Fruit fly (Drosophila melanogaster) whole organism, wandering third instar larva: ENCODE results near the gene out.
A peak's percentile ranks its signal among the peaks of the same experiment; 100 is the strongest.

Source experiments
- Abd-B ChIP-seq: fragments of >200 bp; optimal IDR thresholded peaks from 2 replicates; lab custom pipeline; 2017; ENCODE audit warnings: missing biosample characterization, missing genetic modification characterization
- CG32264 ChIP-seq: fragments of 200-800 bp; sonication (Bioruptor generic); optimal IDR thresholded peaks from 2 replicates; lab custom pipeline; 2016; ENCODE audit warnings: missing biosample characterization, missing genetic modification characterization
- CG9705 ChIP-seq: fragments of 200-800 bp; sonication (Bioruptor generic); optimal IDR thresholded peaks from 2 replicates; lab custom pipeline; 2018; ENCODE audit warnings: missing biosample characterization, mild to moderate bottlenecking, missing genetic modification characterization
- CrebA ChIP-seq: fragments of 200-800 bp; sonication (Bioruptor generic); optimal IDR thresholded peaks from 2 replicates; lab custom pipeline; 2016; ENCODE audit warnings: missing biosample characterization, mild to moderate bottlenecking, missing genetic modification characterization, borderline replicate concordance
- Dfd ChIP-seq: fragments of >200 bp; optimal IDR thresholded peaks from 2 replicates; lab custom pipeline; 2017; ENCODE audit warnings: missing biosample characterization, missing genetic modification characterization
- Dif ChIP-seq: fragments of 200-275, 200-300 bp; sonication (Bioruptor generic); optimal IDR thresholded peaks from 2 replicates; lab custom pipeline; 2018; ENCODE audit warnings: missing biosample characterization, missing genetic modification characterization; ENCODE audit not compliant: partially characterized antibody
- GATAd ChIP-seq: sonication (Bioruptor generic); optimal IDR thresholded peaks from 2 replicates; lab custom pipeline; 2016; ENCODE audit warnings: missing biosample characterization, missing genetic modification characterization
- HLH106 ChIP-seq: fragments of 200-800 bp; optimal IDR thresholded peaks from 3 replicates; lab custom pipeline; 2019; ENCODE audit warnings: missing biosample characterization, mild to moderate bottlenecking, missing genetic modification characterization, moderate library complexity
- Hnf4 ChIP-seq: fragments of 200-800 bp; sonication (Bioruptor generic); optimal IDR thresholded peaks from 2 replicates; lab custom pipeline; 2016; ENCODE audit warnings: missing biosample characterization, mild to moderate bottlenecking, missing genetic modification characterization
- Hr78 ChIP-seq: fragments of >200 bp; optimal IDR thresholded peaks from 2 replicates; lab custom pipeline; 2017; ENCODE audit warnings: missing biosample characterization, missing genetic modification characterization
- Hr83 ChIP-seq: fragments of 200-300 bp; sonication (Bioruptor generic); optimal IDR thresholded peaks from 2 replicates; lab custom pipeline; 2016; ENCODE audit warnings: missing biosample characterization, mild to moderate bottlenecking, missing genetic modification characterization, moderate library complexity; ENCODE audit not compliant: poor library complexity, severe bottlenecking
- Jra ChIP-seq: sonication (Bioruptor generic); optimal IDR thresholded peaks from 2 replicates; lab custom pipeline; 2016; ENCODE audit warnings: missing biosample characterization, missing genetic modification characterization
- Mio ChIP-seq: sonication (Bioruptor generic); optimal IDR thresholded peaks from 2 replicates; lab custom pipeline; 2016; ENCODE audit warnings: missing biosample characterization, missing genetic modification characterization
- Myc ChIP-seq: fragments of >200 bp; optimal IDR thresholded peaks from 2 replicates; lab custom pipeline; 2017
- N ChIP-seq: fragments of >200 bp; optimal IDR thresholded peaks from 2 replicates; lab custom pipeline; 2018; ENCODE audit warnings: missing biosample characterization, missing external identifiers, missing genetic modification characterization
- OdsH ChIP-seq: fragments of 200-800 bp; sonication (Bioruptor generic); optimal IDR thresholded peaks from 2 replicates; lab custom pipeline; 2016; ENCODE audit warnings: missing biosample characterization, mild to moderate bottlenecking, missing genetic modification characterization
- Rel ChIP-seq, 2 experiments: fragments of 200-800 bp; sonication (Bioruptor generic) in 1 of 2; optimal IDR thresholded peaks; 2 replicates in 1 of 2; 3 replicates in 1 of 2; lab custom pipeline; 2016 to 2019; ENCODE audit warnings: mild to moderate bottlenecking in 2 of 2, missing biosample characterization in 2 of 2, missing genetic modification characterization in 2 of 2, moderate library complexity in 1 of 2
- Sp1 ChIP-seq: fragments of 200-800 bp; sonication (Bioruptor generic); optimal IDR thresholded peaks from 3 replicates; lab custom pipeline; 2019; ENCODE audit warnings: missing biosample characterization, mild to moderate bottlenecking, missing genetic modification characterization, moderate library complexity
- Vsx2 ChIP-seq: fragments of 200-300, 225-300 bp; sonication (Bioruptor generic); optimal IDR thresholded peaks from 2 replicates; lab custom pipeline; 2018; ENCODE audit warnings: missing biosample characterization, missing genetic modification characterization; ENCODE audit not compliant: partially characterized antibody
- br ChIP-seq: fragments of 200-800 bp; sonication (Bioruptor generic); optimal IDR thresholded peaks from 2 replicates; lab custom pipeline; 2016; ENCODE audit warnings: missing biosample characterization, missing genetic modification characterization
- brk ChIP-seq: fragments of 200-800 bp; sonication (Bioruptor generic); optimal IDR thresholded peaks from 2 replicates; lab custom pipeline; 2016; ENCODE audit warnings: missing biosample characterization, mild to moderate bottlenecking, missing genetic modification characterization
- dl ChIP-seq, 2 experiments: fragments of 175-275, 200-275 bp in 1 of 2; fragments of 200-275 bp in 1 of 2; sonication (Bioruptor generic); optimal IDR thresholded peaks; lab custom pipeline; 2018; ENCODE audit warnings: mild to moderate bottlenecking in 2 of 2, missing biosample characterization in 2 of 2, missing genetic modification characterization in 2 of 2, moderate library complexity in 2 of 2; ENCODE audit not compliant: partially characterized antibody in 2 of 2, insufficient read depth in 1 of 2
- dmrt93B ChIP-seq: fragments of 200-800 bp; sonication (Bioruptor generic); optimal IDR thresholded peaks from 2 replicates; lab custom pipeline; 2018; ENCODE audit warnings: missing biosample characterization, mild to moderate bottlenecking, missing genetic modification characterization
- dsf ChIP-seq: sonication (Bioruptor generic); optimal IDR thresholded peaks from 2 replicates; lab custom pipeline; 2016; ENCODE audit warnings: missing biosample characterization, missing genetic modification characterization, borderline replicate concordance
- ey ChIP-seq: fragments of 200-800 bp; sonication (Bioruptor generic); optimal IDR thresholded peaks from 2 replicates; lab custom pipeline; 2016; ENCODE audit warnings: missing biosample characterization, missing genetic modification characterization
- foxo ChIP-seq, 2 experiments: fragments of 200-800 bp; sonication (Bioruptor generic); optimal IDR thresholded peaks; 2 replicates in 1 of 2; 3 replicates in 1 of 2; lab custom pipeline; 2016 to 2017; ENCODE audit warnings: missing biosample characterization in 2 of 2, missing genetic modification characterization in 2 of 2
- fru ChIP-seq: fragments of 200-800 bp; sonication (Bioruptor generic); optimal IDR thresholded peaks from 3 replicates; lab custom pipeline; 2016; ENCODE audit warnings: missing biosample characterization, mild to moderate bottlenecking, missing genetic modification characterization
- h ChIP-seq: fragments of 200-800 bp; sonication (Bioruptor generic); optimal IDR thresholded peaks from 3 replicates; lab custom pipeline; 2016; ENCODE audit warnings: missing biosample characterization, mild to moderate bottlenecking, missing genetic modification characterization
- jim ChIP-seq: fragments of 175-275, 200-325 bp; sonication (Bioruptor generic); optimal IDR thresholded peaks from 2 replicates; lab custom pipeline; 2016; ENCODE audit warnings: missing biosample characterization, mild to moderate bottlenecking, missing genetic modification characterization
- lola ChIP-seq: fragments of >200 bp; optimal IDR thresholded peaks from 2 replicates; lab custom pipeline; 2017; ENCODE audit warnings: missing biosample characterization, missing genetic modification characterization
- pan ChIP-seq: fragments of >200 bp; optimal IDR thresholded peaks from 2 replicates; lab custom pipeline; 2017
- psq ChIP-seq: fragments of 200-800 bp; sonication (Bioruptor generic); optimal IDR thresholded peaks from 3 replicates; lab custom pipeline; 2017; ENCODE audit warnings: missing biosample characterization, mild to moderate bottlenecking, missing genetic modification characterization, moderate library complexity
- rgr ChIP-seq: fragments of 200-800 bp; sonication (Bioruptor generic); optimal IDR thresholded peaks from 3 replicates; lab custom pipeline; 2016; ENCODE audit warnings: missing biosample characterization, mild to moderate bottlenecking, missing genetic modification characterization
- sage ChIP-seq: fragments of 200-800 bp; sonication (Bioruptor generic); optimal IDR thresholded peaks from 2 replicates; lab custom pipeline; 2016; ENCODE audit warnings: missing biosample characterization, mild to moderate bottlenecking, missing genetic modification characterization
- sv ChIP-seq: fragments of 200-800 bp; sonication (Bioruptor generic); optimal IDR thresholded peaks from 3 replicates; lab custom pipeline; 2016; ENCODE audit warnings: missing biosample characterization, missing genetic modification characterization
- tai ChIP-seq: sonication (Bioruptor generic); optimal IDR thresholded peaks from 2 replicates; lab custom pipeline; 2016; ENCODE audit warnings: missing biosample characterization, missing genetic modification characterization
- usp ChIP-seq: fragments of >200 bp; optimal IDR thresholded peaks from 2 replicates; lab custom pipeline; 2017; ENCODE audit warnings: missing biosample characterization, missing genetic modification characterization
- woc ChIP-seq: sonication (Bioruptor generic); optimal IDR thresholded peaks from 2 replicates; lab custom pipeline; 2016; ENCODE audit warnings: missing biosample characterization, mild to moderate bottlenecking, missing genetic modification characterization

Gene out

DNA sequence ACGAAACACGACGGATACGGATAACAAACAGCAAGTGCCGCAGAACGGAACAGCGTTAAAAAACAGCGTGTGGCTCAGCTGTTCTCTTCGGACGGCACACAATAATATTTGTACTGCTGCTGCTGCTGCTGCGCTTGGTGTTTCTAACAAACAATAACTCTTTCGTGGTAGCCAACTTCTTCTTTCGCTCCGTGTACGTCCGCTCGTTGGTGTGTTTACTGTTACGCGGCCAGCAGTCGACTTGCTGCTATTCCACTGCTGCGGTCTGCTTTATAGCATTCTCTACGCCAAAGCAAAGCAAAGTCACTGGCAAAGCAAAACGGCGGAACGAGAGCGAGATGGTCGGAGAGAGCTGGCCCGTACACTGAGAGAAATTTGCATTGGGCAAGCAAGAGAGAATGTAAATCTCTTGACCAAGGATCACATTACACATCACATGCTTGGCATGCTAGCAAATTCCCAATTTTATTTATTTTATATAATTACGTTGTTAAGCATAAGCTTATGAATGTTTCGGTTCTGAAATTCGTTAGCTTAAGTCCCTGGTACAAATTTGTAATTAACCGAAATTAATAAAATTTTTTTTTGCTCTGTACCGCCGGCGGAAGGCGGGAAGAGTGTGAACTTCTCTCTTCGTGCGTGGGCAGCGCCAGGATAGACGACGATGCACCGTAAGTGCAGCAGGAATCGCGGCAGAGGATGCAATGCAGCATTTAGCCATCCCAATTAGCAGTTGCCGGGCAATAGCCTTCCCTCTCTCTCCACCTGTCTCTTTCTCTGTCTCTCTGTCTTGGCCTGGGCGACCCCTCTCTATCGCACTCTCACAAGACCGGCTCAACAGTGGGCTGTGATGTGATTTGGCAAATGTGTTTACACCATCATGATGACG lies at the start of gene out:
Gene out, minus strand, starts transcription at position 287 of the 889 bp plus-strand sequence.
- TF ChIP-seq ey (GFP tag; lab: Kevin White, UChicago): peak; percentile 92
- peak; percentile 94 for TF ChIP-seq sv (GFP tag; lab: Kevin White, UChicago)
- peak; percentile 67 for TF ChIP-seq Rel (GFP tag; optimal IDR thresholded peaks at IDR 0.05; lab: Kevin White, UChicago)
- TF ChIP-seq Rel (tag; optimal IDR thresholded peaks at IDR 0.05; lab: Kevin White, UChicago): peak; percentile 63
- TF ChIP-seq rgr (GFP tag; lab: Kevin White, UChicago): peak; percentile 94
- TF ChIP-seq fru (GFP tag; lab: Kevin White, UChicago): peak; percentile 93
- TF ChIP-seq foxo (GFP tag; optimal IDR thresholded peaks at IDR 0.05; lab: Kevin White, UChicago): peak; percentile 67 to 94
- TF ChIP-seq Hnf4: peak; percentile 81
- peak; percentile 94 for TF ChIP-seq h (GFP tag; lab: Kevin White, UChicago)
- TF ChIP-seq pan: no peak
- TF ChIP-seq usp (GFP tag; lab: Kevin White, UChicago): no peak
- TF ChIP-seq jim (GFP tag; lab: Kevin White, UChicago): no peak
- no peak for TF ChIP-seq dsf
- TF ChIP-seq dmrt93B (GFP tag; lab: Kevin White, UChicago): peak; percentile 85
- no peak for TF ChIP-seq Abd-B (GFP tag; lab: Kevin White, UChicago)
- peak; percentile 51 for TF ChIP-seq tai (GFP tag; lab: Kevin White, UChicago)
- peak; percentile 72 for TF ChIP-seq Dfd
- TF ChIP-seq CrebA: peak; percentile 61
- TF ChIP-seq br: peak; percentile 89
- no peak for TF ChIP-seq Myc (lab: Kevin White, UChicago)
- TF ChIP-seq Hr83 (GFP tag; lab: Kevin White, UChicago): no peak
- TF ChIP-seq lola (GFP tag; lab: Kevin White, UChicago): no peak
- TF ChIP-seq Dif (GFP tag; lab: Kevin White, UChicago): peak; percentile 38
- peak; percentile 84 for TF ChIP-seq woc
- TF ChIP-seq Sp1: peak; percentile 93
- TF ChIP-seq dl (GFP tag; optimal IDR thresholded peaks at IDR 0.05; lab: Kevin White, UChicago; ENCODE audit: insufficient read depth in 1 of 2, partially characterized antibody in 2 of 2): no peak
- TF ChIP-seq HLH106 (tag; lab: Kevin White, UChicago): peak; percentile 92
- peak; percentile 84 for TF ChIP-seq CG9705 (GFP tag; lab: Kevin White, UChicago)
- TF ChIP-seq CG32264 (GFP tag; lab: Kevin White, UChicago): peak; percentile 78
- peak; percentile 94 for TF ChIP-seq OdsH (GFP tag; lab: Kevin White, UChicago)
- peak; percentile 88 for TF ChIP-seq sage
- no peak for TF ChIP-seq Hr78 (GFP tag; lab: Kevin White, UChicago)
- no peak for TF ChIP-seq Vsx2
- peak; percentile 69 for TF ChIP-seq Jra (GFP tag; lab: Kevin White, UChicago)
- TF ChIP-seq N (GFP tag; lab: Kevin White, UChicago): no peak
- TF ChIP-seq GATAd: peak; percentile 27
- TF ChIP-seq psq (GFP tag; lab: Kevin White, UChicago): peak; percentile 88
- peak; percentile 72 for TF ChIP-seq brk (GFP tag; lab: Kevin White, UChicago)
- TF ChIP-seq Mio (GFP tag; lab: Kevin White, UChicago): peak; percentile 28

dm6 chrX:19371135-19371938 lies 49.4 kb upstream of the out start:
- TF ChIP-seq Hr83 (GFP tag; lab: Kevin White, UChicago): no peak
- TF ChIP-seq dmrt93B (GFP tag; lab: Kevin White, UChicago): no peak
- no peak for TF ChIP-seq br
- no peak for TF ChIP-seq Mio (GFP tag; lab: Kevin White, UChicago)
- no peak for TF ChIP-seq jim (GFP tag; lab: Kevin White, UChicago)
- TF ChIP-seq fru (GFP tag; lab: Kevin White, UChicago): peak; percentile 15
- no peak for TF ChIP-seq Myc (lab: Kevin White, UChicago)
- no peak for TF ChIP-seq ey (GFP tag; lab: Kevin White, UChicago)
- peak; percentile 2 for TF ChIP-seq HLH106 (tag; lab: Kevin White, UChicago)
